Fruit fly (Drosophila melanogaster) whole organism, embryonic: ENCODE measurements around the gene ninaG.
A peak's percentile ranks its signal among the peaks of the same experiment; 100 is the strongest.

ENCODE experiments used
- Antp ChIP-seq: fragments of 200-800 bp; sonication (Bioruptor generic); optimal IDR thresholded peaks from 3 replicates; lab custom pipeline; 2016; ENCODE audit warnings: missing biosample characterization, missing genetic modification characterization
- CG1024 ChIP-seq: fragments of 200-800 bp; sonication (Bioruptor generic); IDR thresholded peaks from 2 replicates; pipeline ENCODE4 v1.3.6; 2022; ENCODE audit warnings: missing biosample characterization, missing genetic modification characterization
- CG10267 ChIP-seq: fragments of 200-800 bp; sonication (Bioruptor generic); optimal IDR thresholded peaks from 2 replicates; lab custom pipeline; 2018; ENCODE audit warnings: missing biosample characterization, mild to moderate bottlenecking, missing genetic modification characterization, moderate library complexity
- CG3838 ChIP-seq: fragments of 200-800 bp; sonication (Bioruptor generic); optimal IDR thresholded peaks from 3 replicates; lab custom pipeline; 2016; ENCODE audit warnings: missing biosample characterization, missing genetic modification characterization
- CG8944 ChIP-seq: fragments of 200-800 bp; sonication (Bioruptor generic); optimal IDR thresholded peaks from 3 replicates; lab custom pipeline; 2016; ENCODE audit warnings: missing biosample characterization, missing genetic modification characterization
- Dip3 ChIP-seq: fragments of 200-800 bp; sonication (Bioruptor generic); optimal IDR thresholded peaks from 3 replicates; lab custom pipeline; 2016; ENCODE audit warnings: missing biosample characterization, missing genetic modification characterization
- lov ChIP-seq, 2 experiments: fragments of 200-800 bp in 1 of 2; fragments of >200 bp in 1 of 2; sonication (Bioruptor generic) in 1 of 2; IDR thresholded peaks in 1 of 2; optimal IDR thresholded peaks in 1 of 2; 2 replicates in 1 of 2; 3 replicates in 1 of 2; pipeline versions ENCODE4 v1.3.6 to Lab custom; 2017 to 2022; ENCODE audit warnings: missing biosample characterization in 1 of 2, missing genetic modification characterization in 1 of 2
- nerfin-2 ChIP-seq: fragments of 200-800 bp; sonication (Bioruptor generic); IDR thresholded peaks from 2 replicates; pipeline ENCODE4 v1.3.6; 2022; ENCODE audit warnings: missing biosample characterization, missing genetic modification characterization; ENCODE audit not compliant: partially characterized antibody
- nmo ChIP-seq: fragments of 200-800 bp; sonication (Bioruptor generic); optimal IDR thresholded peaks from 2 replicates; lab custom pipeline; 2018; ENCODE audit warnings: missing biosample characterization, mild to moderate bottlenecking, missing genetic modification characterization, moderate library complexity
- toy ChIP-seq: fragments of 200-800 bp; sonication (Bioruptor generic); IDR thresholded peaks from 2 replicates; pipeline ENCODE4 v1.3.6; 2022; ENCODE audit warnings: missing biosample characterization, missing genetic modification characterization

DNA sequence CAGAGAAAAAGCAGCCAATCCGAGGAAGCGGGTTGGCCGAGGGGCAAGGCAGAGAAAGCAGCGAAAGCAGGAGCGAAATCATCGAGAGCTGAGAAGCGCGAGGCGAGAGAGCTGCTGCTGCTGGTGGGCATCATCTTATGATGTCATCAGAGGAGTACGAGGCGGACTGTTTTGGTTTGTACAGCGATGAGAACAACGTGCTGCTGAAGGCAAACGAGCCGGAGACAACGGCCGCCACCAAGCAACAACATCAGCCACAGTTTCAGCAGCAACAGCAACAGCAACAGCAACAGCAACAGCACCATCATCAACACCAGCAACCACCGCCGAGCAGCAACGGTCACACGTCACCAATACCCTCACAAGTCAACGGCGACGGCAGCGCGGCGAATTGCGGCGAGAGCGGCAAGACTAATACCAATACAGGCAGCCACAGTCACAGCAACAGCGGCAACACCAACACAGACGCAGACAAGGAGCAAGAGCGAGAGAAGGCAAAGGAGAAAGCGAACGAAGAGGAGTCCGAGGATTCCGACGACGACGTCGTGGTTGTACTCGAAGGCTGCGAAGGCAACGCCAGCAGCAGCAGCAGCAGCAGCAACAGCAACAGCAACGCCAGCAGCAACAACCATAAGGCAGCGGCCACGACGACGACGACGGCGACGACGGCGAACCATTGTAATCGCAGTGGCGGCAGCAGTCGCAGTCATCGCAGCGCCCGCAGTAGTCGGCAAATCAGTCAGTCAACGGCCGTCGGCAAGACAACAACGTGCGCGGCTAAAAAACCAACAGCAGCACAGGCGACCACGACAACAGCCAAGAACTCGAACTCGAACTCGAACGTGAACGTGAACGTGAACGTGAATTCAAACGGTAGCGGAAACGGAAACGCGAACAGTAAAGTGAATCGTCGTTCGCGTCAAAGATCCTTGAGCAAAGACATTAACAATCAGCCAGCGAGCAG, 49.2 kb downstream of the ninaG start:
- TF ChIP-seq Dip3 (GFP tag; lab: Kevin White, UChicago) (no peak), CG3838 (GFP tag; lab: Kevin White, UChicago) (no peak), toy (GFP tag; lab: Robert Waterston, UW) (no peak), CG10267 (peak; percentile 14), CG8944 (GFP tag; lab: Kevin White, UChicago) (no peak), Antp (peak; percentile 44), nmo (GFP tag; lab: Kevin White, UChicago) (peak; percentile 14), CG1024 (GFP tag; lab: Robert Waterston, UW) (peak; percentile 41; the same call in 1 of the 2 replicates), nerfin-2 (GFP tag; lab: Robert Waterston, UW) (no peak), lov (optimal IDR thresholded peaks at IDR 0.05; lab: Kevin White, UChicago) (no peak), lov (GFP tag; IDR thresholded peaks at IDR 0.05; lab: Robert Waterston, UW) (no peak)
